Worm (Caenorhabditis elegans) whole organism, L2 larva: ENCODE data around the gene egl-44.

Source experiments
- R02D3.7 ChIP-seq: fragments of 150-350 bp; optimal IDR thresholded peaks from 2 replicates; lab custom pipeline; 2014; ENCODE audit warnings: missing biosample characterization, missing genetic modification characterization
- blmp-1 ChIP-seq: sonication (generic microtip); optimal IDR thresholded peaks from 2 replicates; lab custom pipeline; 2017; ENCODE audit warnings: missing genetic modification characterization, mild to moderate bottlenecking, missing compliant biosample characterization, antibody characterized with exemption, moderate library complexity; ENCODE audit not compliant: insufficient read depth
- lin-39 ChIP-seq: fragments of 150-350 bp; optimal IDR thresholded peaks from 2 replicates; lab custom pipeline; 2014; ENCODE audit warnings: missing biosample characterization, missing genetic modification reagents, missing genetic modification characterization
- mab-5 ChIP-seq: fragments of 150-350 bp; optimal IDR thresholded peaks from 2 replicates; lab custom pipeline; 2014; ENCODE audit warnings: missing biosample characterization, missing genetic modification characterization
- nhr-11 ChIP-seq: fragments of 150-350 bp; optimal IDR thresholded peaks from 2 replicates; lab custom pipeline; 2014; ENCODE audit warnings: missing biosample characterization, missing genetic modification characterization
- nhr-237 ChIP-seq: fragments of 150-350 bp; optimal IDR thresholded peaks from 2 replicates; lab custom pipeline; 2014; ENCODE audit warnings: missing biosample characterization, missing genetic modification characterization
- unc-39 ChIP-seq: fragments of 150-350 bp; optimal IDR thresholded peaks from 2 replicates; lab custom pipeline; 2014; ENCODE audit warnings: missing biosample characterization, missing genetic modification characterization
- unc-62 ChIP-seq: fragments of 150-350 bp; optimal IDR thresholded peaks from 2 replicates; lab custom pipeline; 2014; ENCODE audit warnings: missing biosample characterization, missing genetic modification reagents, missing genetic modification characterization

DNA sequence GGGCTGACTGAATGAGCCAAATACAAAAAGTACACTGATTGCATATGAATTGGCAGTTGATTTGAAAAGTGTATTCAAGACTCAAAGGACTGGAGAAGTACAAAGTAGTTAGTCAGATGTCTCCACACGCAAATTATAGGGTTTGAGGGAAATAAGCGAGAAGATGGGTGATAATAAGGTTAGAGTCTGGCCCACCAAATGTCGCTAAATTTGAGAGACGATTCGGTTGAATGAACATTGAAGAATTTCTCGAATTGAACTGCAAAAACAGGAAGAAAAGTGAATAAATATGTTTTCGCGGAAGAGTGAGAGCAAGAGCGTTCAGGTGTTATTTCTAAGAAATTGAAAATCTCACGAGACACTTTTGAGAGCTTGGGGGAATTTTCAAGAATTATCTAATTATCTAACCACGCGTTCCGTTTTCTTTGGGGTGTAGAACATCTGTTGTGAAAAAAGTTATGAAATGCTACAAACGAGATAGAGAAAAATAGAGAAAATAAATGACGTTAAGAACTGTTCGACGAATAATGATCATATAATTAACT, 31.0 kb downstream of the egl-44 start:
- TF ChIP-seq nhr-11 (tag; lab: Kevin White, UChicago) = no peak
- no peak for TF ChIP-seq mab-5 (tag; lab: Kevin White, UChicago)
- TF ChIP-seq unc-39 (tag; lab: Kevin White, UChicago) = no peak
- TF ChIP-seq nhr-237 (tag; lab: Kevin White, UChicago) = no peak
- no peak for TF ChIP-seq R02D3.7 (tag; lab: Kevin White, UChicago)
- TF ChIP-seq unc-62 = no peak
- no peak for TF ChIP-seq lin-39
- TF ChIP-seq blmp-1 (tag; lab: Kevin White, UChicago) = no peak
